Fruit fly (Drosophila melanogaster) whole organism, embryonic: ENCODE results near the gene CG12507.

Experiments
- Asciz ChIP-seq: fragments of 200-800 bp; sonication (Bioruptor generic); optimal IDR thresholded peaks from 2 replicates; lab custom pipeline; 2017; ENCODE audit warnings: missing biosample characterization, mild to moderate bottlenecking, missing genetic modification characterization, missing genetic modification reagents
- B-H1 ChIP-seq: fragments of 200-800 bp; sonication (Bioruptor generic); IDR thresholded peaks from 3 replicates; pipeline ENCODE4 v1.3.6; 2022; ENCODE audit warnings: missing biosample characterization, missing genetic modification characterization
- Bdp1 ChIP-seq: fragments of 200-800 bp; sonication (Bioruptor generic); optimal IDR thresholded peaks from 3 replicates; lab custom pipeline; 2016; ENCODE audit warnings: missing biosample characterization, missing genetic modification characterization
- Bgb ChIP-seq: fragments of 200-800 bp; sonication (Bioruptor generic); IDR thresholded peaks from 2 replicates; pipeline ENCODE4 v1.3.6; 2022; ENCODE audit warnings: missing biosample characterization, missing genetic modification characterization; ENCODE audit not compliant: partially characterized antibody
- CG11093 ChIP-seq: fragments of 200-800 bp; sonication (Bioruptor generic); IDR thresholded peaks from 3 replicates; pipeline ENCODE4 v1.3.6; 2022; ENCODE audit warnings: missing biosample characterization, missing genetic modification characterization
- CG12071 ChIP-seq: fragments of 200-800 bp; sonication (Bioruptor generic); optimal IDR thresholded peaks from 3 replicates; lab custom pipeline; 2018; ENCODE audit warnings: missing biosample characterization, mild to moderate bottlenecking, missing genetic modification characterization
- CG12155 ChIP-seq: fragments of 200-800 bp; sonication (Bioruptor generic); optimal IDR thresholded peaks from 3 replicates; lab custom pipeline; 2016; ENCODE audit warnings: missing biosample characterization, missing genetic modification characterization
- CG12744 ChIP-seq: fragments of 200-800 bp; sonication (Bioruptor generic); optimal IDR thresholded peaks from 2 replicates; lab custom pipeline; 2016; ENCODE audit warnings: missing biosample characterization, missing genetic modification characterization
- CG14441 ChIP-seq: fragments of 200-800 bp; sonication (Bioruptor generic); IDR thresholded peaks from 2 replicates; pipeline ENCODE4 v1.3.6; 2022; ENCODE audit warnings: missing biosample characterization, missing genetic modification characterization
- CG1529 ChIP-seq: fragments of 200-800 bp; sonication (Bioruptor generic); optimal IDR thresholded peaks from 3 replicates; lab custom pipeline; 2018; ENCODE audit warnings: missing biosample characterization, missing genetic modification characterization
- CG17359 ChIP-seq: fragments of 200-800 bp; sonication (Bioruptor generic); optimal IDR thresholded peaks from 3 replicates; lab custom pipeline; 2018; ENCODE audit warnings: missing biosample characterization, mild to moderate bottlenecking, missing genetic modification characterization, moderate library complexity
- CG17385 ChIP-seq: fragments of 200-800 bp; sonication (Bioruptor generic); optimal IDR thresholded peaks from 3 replicates; lab custom pipeline; 2018; ENCODE audit warnings: missing biosample characterization, mild to moderate bottlenecking, missing genetic modification characterization
- CG17829 ChIP-seq: fragments of 200-800 bp; optimal IDR thresholded peaks from 2 replicates; lab custom pipeline; 2019; ENCODE audit warnings: missing biosample characterization, mild to moderate bottlenecking, missing genetic modification characterization, moderate library complexity
- CG17912 ChIP-seq: fragments of 200-800 bp; sonication (Bioruptor generic); optimal IDR thresholded peaks from 2 replicates; lab custom pipeline; 2018; ENCODE audit warnings: missing biosample characterization, mild to moderate bottlenecking, missing genetic modification characterization
- CG18262 ChIP-seq: fragments of 200-800 bp; optimal IDR thresholded peaks from 3 replicates; lab custom pipeline; 2019; ENCODE audit warnings: missing biosample characterization, mild to moderate bottlenecking, missing genetic modification characterization, moderate library complexity
- CG2202 ChIP-seq: fragments of 200-800 bp; sonication (Bioruptor generic); optimal IDR thresholded peaks from 2 replicates; lab custom pipeline; 2018; ENCODE audit warnings: missing biosample characterization, mild to moderate bottlenecking, missing genetic modification characterization
- CG30431 ChIP-seq: fragments of 200-800 bp; sonication (Bioruptor generic); optimal IDR thresholded peaks from 2 replicates; lab custom pipeline; 2017; ENCODE audit warnings: missing biosample characterization, missing genetic modification characterization
- CG4617 ChIP-seq: fragments of 200-800 bp; sonication (Bioruptor generic); optimal IDR thresholded peaks from 3 replicates; lab custom pipeline; 2016; ENCODE audit warnings: missing biosample characterization, missing genetic modification characterization, borderline replicate concordance
- CG6765 ChIP-seq: fragments of 200-800 bp; sonication (Bioruptor generic); optimal IDR thresholded peaks from 3 replicates; lab custom pipeline; 2017; ENCODE audit warnings: missing biosample characterization, mild to moderate bottlenecking, missing genetic modification characterization
- CG9215 ChIP-seq: fragments of 200-800 bp; sonication (Bioruptor generic); IDR thresholded peaks from 2 replicates; pipeline ENCODE4 v1.3.6; 2022; ENCODE audit warnings: missing biosample characterization, missing genetic modification characterization
- D ChIP-seq, 2 experiments: fragments of 200-800 bp in 1 of 2; fragments of >200 bp in 1 of 2; sonication (Bioruptor generic) in 1 of 2; optimal IDR thresholded peaks; 2 replicates in 1 of 2; 3 replicates in 1 of 2; lab custom pipeline; 2017; ENCODE audit warnings: mild to moderate bottlenecking in 1 of 2, missing biosample characterization in 1 of 2, missing genetic modification characterization in 1 of 2, missing genetic modification reagents in 1 of 2
- Dbx ChIP-seq: fragments of 200-800 bp; sonication (Bioruptor generic); IDR thresholded peaks from 3 replicates; pipeline ENCODE4 v1.3.6; 2022; ENCODE audit warnings: missing biosample characterization, missing genetic modification characterization
- Dll ChIP-seq: fragments of 200-800 bp; sonication (Bioruptor generic); IDR thresholded peaks from 4 replicates; pipeline ENCODE4 v1.3.6; 2022; ENCODE audit warnings: missing biosample characterization, missing genetic modification characterization; ENCODE audit not compliant: partially characterized antibody
- HLH54F ChIP-seq: fragments of 200-800 bp; sonication (Bioruptor generic); optimal IDR thresholded peaks from 3 replicates; lab custom pipeline; 2016; ENCODE audit warnings: missing biosample characterization, missing genetic modification characterization
- HLHmδ ChIP-seq: fragments of 200-800 bp; sonication (Bioruptor generic); optimal IDR thresholded peaks from 2 replicates; lab custom pipeline; 2018; ENCODE audit warnings: missing biosample characterization, mild to moderate bottlenecking, missing genetic modification characterization, moderate library complexity
- Hr3 ChIP-seq: fragments of 200-800 bp; sonication (Bioruptor generic); optimal IDR thresholded peaks from 3 replicates; lab custom pipeline; 2016; ENCODE audit warnings: missing biosample characterization, missing genetic modification characterization
- MTF-1 ChIP-seq: fragments of 200-800 bp; sonication (Bioruptor generic); optimal IDR thresholded peaks from 2 replicates; lab custom pipeline; 2018; ENCODE audit warnings: missing biosample characterization, mild to moderate bottlenecking, missing genetic modification characterization, borderline replicate concordance
- NFAT ChIP-seq: fragments of 200-800 bp; sonication (Bioruptor generic); IDR thresholded peaks from 2 replicates; pipeline ENCODE4 v1.3.6; 2022; ENCODE audit warnings: missing biosample characterization, missing genetic modification characterization
- Optix ChIP-seq: fragments of 200-800 bp; sonication (Bioruptor generic); IDR thresholded peaks from 3 replicates; pipeline ENCODE4 v1.3.6; 2022; ENCODE audit warnings: missing biosample characterization, missing genetic modification characterization
- Side ChIP-seq: fragments of 200-800 bp; sonication (Bioruptor generic); optimal IDR thresholded peaks from 2 replicates; lab custom pipeline; 2016; ENCODE audit warnings: missing biosample characterization, missing genetic modification characterization
- Trl ChIP-seq, 3 experiments: fragments of >200 bp in 2 of 3; fragments of 200-800 bp in 1 of 3; sonication (Bioruptor generic) in 1 of 3; optimal IDR thresholded peaks; 2 replicates in 1 of 3; 3 replicates in 2 of 3; lab custom pipeline; 2016 to 2017; ENCODE audit warnings: missing biosample characterization in 1 of 3, missing genetic modification characterization in 1 of 3
- Xbp1 ChIP-seq: fragments of 200-800 bp; sonication (Bioruptor generic); optimal IDR thresholded peaks from 3 replicates; lab custom pipeline; 2016; ENCODE audit warnings: missing biosample characterization, mild to moderate bottlenecking, missing genetic modification characterization
- aop ChIP-seq: fragments of 200-800 bp; sonication (Bioruptor generic); IDR thresholded peaks from 2 replicates; pipeline ENCODE4 v1.3.6; 2022; ENCODE audit warnings: missing biosample characterization, missing genetic modification characterization
- ara ChIP-seq: fragments of 200-800 bp; sonication (Bioruptor generic); IDR thresholded peaks from 2 replicates; pipeline ENCODE4 v1.3.6; 2022; ENCODE audit warnings: missing biosample characterization, missing genetic modification characterization
- ash1 ChIP-seq: fragments of 200-800 bp; sonication (Bioruptor generic); optimal IDR thresholded peaks from 2 replicates; lab custom pipeline; 2018; ENCODE audit warnings: missing biosample characterization, mild to moderate bottlenecking, missing genetic modification characterization
- croc ChIP-seq: fragments of 200-800 bp; sonication (Bioruptor generic); conservative IDR thresholded peaks from 3 replicates; pipeline ENCODE4 v1.3.6; 2022; ENCODE audit warnings: missing biosample characterization, missing genetic modification characterization
- fd96Cb ChIP-seq: fragments of 200-800 bp; sonication (Bioruptor generic); optimal IDR thresholded peaks from 2 replicates; lab custom pipeline; 2018; ENCODE audit warnings: missing biosample characterization, mild to moderate bottlenecking, missing genetic modification characterization, moderate library complexity
- grau ChIP-seq: fragments of 200-800 bp; optimal IDR thresholded peaks from 3 replicates; lab custom pipeline; 2019; ENCODE audit warnings: missing biosample characterization, mild to moderate bottlenecking, missing genetic modification characterization, moderate library complexity
- gsb ChIP-seq: fragments of 200-800 bp; sonication (Bioruptor generic); IDR thresholded peaks from 2 replicates; pipeline ENCODE4 v1.3.6; 2022; ENCODE audit warnings: missing biosample characterization, missing genetic modification characterization
- ken ChIP-seq: fragments of 200-800 bp; sonication (Bioruptor generic); IDR thresholded peaks from 3 replicates; pipeline ENCODE4 v1.3.6; 2022; ENCODE audit warnings: missing biosample characterization, missing genetic modification characterization
- klu ChIP-seq: fragments of 200-800 bp; sonication (Bioruptor generic); IDR thresholded peaks from 2 replicates; pipeline ENCODE4 v1.3.6; 2022; ENCODE audit warnings: missing biosample characterization, missing genetic modification characterization
- nerfin-2 ChIP-seq: fragments of 200-800 bp; sonication (Bioruptor generic); IDR thresholded peaks from 2 replicates; pipeline ENCODE4 v1.3.6; 2022; ENCODE audit warnings: missing biosample characterization, missing genetic modification characterization; ENCODE audit not compliant: partially characterized antibody
- org-1 ChIP-seq: fragments of 200-800 bp; sonication (Bioruptor generic); optimal IDR thresholded peaks from 2 replicates; lab custom pipeline; 2017; ENCODE audit warnings: missing biosample characterization, missing genetic modification characterization
- ro ChIP-seq: fragments of 200-800 bp; sonication (Bioruptor generic); IDR thresholded peaks from 2 replicates; pipeline ENCODE4 v1.3.6; 2022; ENCODE audit warnings: missing biosample characterization, missing genetic modification characterization
- sc ChIP-seq, 3 experiments: fragments of >200 bp in 2 of 3; fragments of 200-800 bp in 1 of 3; sonication (Bioruptor generic) in 1 of 3; optimal IDR thresholded peaks; 2 replicates in 2 of 3; 3 replicates in 1 of 3; lab custom pipeline; 2017; ENCODE audit warnings: mild to moderate bottlenecking in 1 of 3, missing biosample characterization in 1 of 3, missing genetic modification characterization in 1 of 3, missing genetic modification reagents in 1 of 3
- tna ChIP-seq: fragments of 200-800 bp; sonication (Bioruptor generic); IDR thresholded peaks from 2 replicates; pipeline ENCODE4 v1.3.6; 2022; ENCODE audit warnings: missing biosample characterization, missing genetic modification characterization; ENCODE audit not compliant: partially characterized antibody
- unc-4 ChIP-seq: fragments of 200-800 bp; sonication (Bioruptor generic); IDR thresholded peaks from 2 replicates; pipeline ENCODE4 v1.3.6; 2022; ENCODE audit warnings: missing biosample characterization, missing genetic modification characterization; ENCODE audit not compliant: partially characterized antibody
- yki ChIP-seq: fragments of >200 bp; optimal IDR thresholded peaks from 3 replicates; lab custom pipeline; 2018

CG12507 gene

dm6 chrX:16296423-16297292, 30.3 kb upstream of the CG12507 start, which contains the start of gene CG3632 (continued):
- TF ChIP-seq Optix, result no peak
- TF ChIP-seq org-1 (GFP tag; lab: Kevin White, UChicago), result no peak
- no peak for TF ChIP-seq aop (GFP tag; lab: Robert Waterston, UW)
- peak; percentile 67 for TF ChIP-seq CG17912 (GFP tag; lab: Kevin White, UChicago)
- TF ChIP-seq Dbx (GFP tag; lab: Robert Waterston, UW), result peak; percentile 69; the same call in 2 of the 3 replicates
- TF ChIP-seq CG12071 (GFP tag; lab: Kevin White, UChicago), result no peak
- no peak for TF ChIP-seq CG17359 (tag; lab: Kevin White, UChicago)
- peak; percentile 71 for TF ChIP-seq CG4617 (GFP tag; lab: Kevin White, UChicago)
- TF ChIP-seq ken, result peak; percentile 56; the same call in 2 of the 3 replicates
- TF ChIP-seq HLH54F, result peak; percentile 66
- TF ChIP-seq ash1 (GFP tag; lab: Kevin White, UChicago), result no peak
- TF ChIP-seq ro (GFP tag; lab: Robert Waterston, UW), result no peak
- TF ChIP-seq HLHmδ, result no peak
- TF ChIP-seq CG18262 (tag; lab: Kevin White, UChicago), result no peak
- TF ChIP-seq Asciz (GFP tag; lab: Kevin White, UChicago), result no peak
- no peak for TF ChIP-seq Trl (optimal IDR thresholded peaks at IDR 0.05; lab: Kevin White, UChicago)
- TF ChIP-seq Trl (GFP tag; optimal IDR thresholded peaks at IDR 0.05; lab: Kevin White, UChicago), result peak; percentile 44
- TF ChIP-seq Xbp1, result peak; percentile 42
- no peak for TF ChIP-seq CG11093
- no peak for TF ChIP-seq croc (GFP tag; lab: Robert Waterston, UW)
- TF ChIP-seq yki (lab: Kevin White, UChicago), result no peak
- no peak for TF ChIP-seq CG30431 (GFP tag; lab: Kevin White, UChicago)
- no peak for TF ChIP-seq CG2202 (tag; lab: Kevin White, UChicago)
- peak; percentile 8 for TF ChIP-seq CG17829 (tag; lab: Kevin White, UChicago)
- TF ChIP-seq CG1529 (GFP tag; lab: Kevin White, UChicago), result no peak
- TF ChIP-seq nerfin-2, result peak; percentile 84
- peak; percentile 53 for TF ChIP-seq CG12155 (GFP tag; lab: Kevin White, UChicago)
- TF ChIP-seq tna (GFP tag; lab: Robert Waterston, UW), result peak; percentile 73
- TF ChIP-seq CG14441 (GFP tag; lab: Robert Waterston, UW), result peak; percentile 61
- TF ChIP-seq sc (optimal IDR thresholded peaks at IDR 0.05; lab: Kevin White, UChicago), result no peak
- TF ChIP-seq sc (GFP tag; optimal IDR thresholded peaks at IDR 0.05; lab: Kevin White, UChicago), result no peak
- no peak for TF ChIP-seq CG9215
- no peak for TF ChIP-seq D (optimal IDR thresholded peaks at IDR 0.05; lab: Kevin White, UChicago)
- TF ChIP-seq D (GFP tag; optimal IDR thresholded peaks at IDR 0.05; lab: Kevin White, UChicago), result no peak
- TF ChIP-seq Dll (GFP tag; lab: Robert Waterston, UW), result peak; percentile 65; the same call in 3 of the 4 replicates
- no peak for TF ChIP-seq gsb (GFP tag; lab: Robert Waterston, UW)
- TF ChIP-seq klu (GFP tag; lab: Robert Waterston, UW), result no peak
- peak; percentile 51; the same call in 1 of the 2 replicates for TF ChIP-seq NFAT (GFP tag; lab: Robert Waterston, UW)
- no peak for TF ChIP-seq MTF-1 (GFP tag; lab: Kevin White, UChicago)
- TF ChIP-seq Side, result peak; percentile 10
- no peak for TF ChIP-seq Bdp1
- TF ChIP-seq unc-4 (GFP tag; lab: Robert Waterston, UW), result peak; percentile 78
- TF ChIP-seq grau, result peak; percentile 20
- peak; percentile 27 for TF ChIP-seq CG12744 (GFP tag; lab: Kevin White, UChicago)
- TF ChIP-seq ara (GFP tag; lab: Robert Waterston, UW), result no peak
- TF ChIP-seq CG17385, result no peak
- TF ChIP-seq Hr3 (GFP tag; lab: Kevin White, UChicago), result no peak
- TF ChIP-seq fd96Cb, result no peak
- no peak for TF ChIP-seq B-H1
- TF ChIP-seq CG6765 (GFP tag; lab: Kevin White, UChicago), result no peak
- TF ChIP-seq Bgb (GFP tag; lab: Robert Waterston, UW), result peak; percentile 92
